Fruit fly (Drosophila melanogaster) Kc167 (cell line): ENCODE measurements around the gene NimA.

ENCODE experiments used
- Myc ChIP-seq: fragments of >200 bp; optimal IDR thresholded peaks from 2 replicates; lab custom pipeline; 2017; ENCODE audit warnings: missing external identifiers
- h ChIP-seq: fragments of >200 bp; optimal IDR thresholded peaks from 3 replicates; lab custom pipeline; 2018; ENCODE audit warnings: missing external identifiers
- psq ChIP-seq: fragments of >200 bp; optimal IDR thresholded peaks from 2 replicates; lab custom pipeline; 2017; ENCODE audit warnings: missing external identifiers

DNA sequence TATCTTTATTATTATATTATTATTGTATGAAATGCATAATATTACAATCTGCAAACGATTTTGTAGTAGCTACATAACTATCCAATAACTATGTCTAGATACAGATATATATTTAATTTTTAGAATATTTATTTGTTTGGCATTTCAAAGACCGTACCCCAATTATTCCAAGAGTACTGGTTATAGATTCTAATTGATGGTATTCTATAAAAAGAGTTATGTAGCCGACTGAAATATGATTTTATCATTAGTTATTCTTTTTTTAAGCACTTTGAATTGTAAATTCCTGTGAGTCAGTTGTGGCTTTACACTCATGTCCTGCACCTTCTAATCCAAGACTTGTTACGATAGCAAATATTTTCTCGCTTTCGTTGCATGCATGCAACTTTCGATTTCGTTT, 31.6 kb upstream of the NimA start:
- TF ChIP-seq Myc (no peak), h (lab: Kevin White, UChicago) (no peak), psq (lab: Kevin White, UChicago) (no peak)
